Worm (Caenorhabditis elegans) whole organism, L4/young adult: ENCODE measurements around the gene oac-46.

Experiments used
- W03F9.2 ChIP-seq: fragments of 150-350 bp; optimal IDR thresholded peaks from 2 replicates; lab custom pipeline; 2014; ENCODE audit warnings: missing biosample characterization, missing genetic modification characterization
- dao-5 ChIP-seq: sonication (generic microtip); optimal IDR thresholded peaks from 2 replicates; lab custom pipeline; 2016; ENCODE audit warnings: missing genotype, missing genetic modification characterization, moderate library complexity, missing compliant biosample characterization
- him-1 ChIP-seq: sonication (generic microtip); optimal IDR thresholded peaks from 2 replicates; lab custom pipeline; 2016; ENCODE audit warnings: missing genotype, missing genetic modification reagents, missing genetic modification characterization, missing compliant biosample characterization

- TF ChIP-seq him-1 (tag; lab: Kevin White, UChicago) (no peak), dao-5 (tag; lab: Kevin White, UChicago) (no peak), W03F9.2 (tag; lab: Kevin White, UChicago) (no peak)
These were observed 12.9 kb downstream of the oac-46 start, which contains the start of gene F46C5.7 for ce11 chrII:8839025-8839424.
